Fruit fly (Drosophila melanogaster): ENCODE data around the gene CG3558.
A peak's percentile ranks its signal among the peaks of the same experiment; 100 is the strongest.

The CG3558 gene

DNA sequence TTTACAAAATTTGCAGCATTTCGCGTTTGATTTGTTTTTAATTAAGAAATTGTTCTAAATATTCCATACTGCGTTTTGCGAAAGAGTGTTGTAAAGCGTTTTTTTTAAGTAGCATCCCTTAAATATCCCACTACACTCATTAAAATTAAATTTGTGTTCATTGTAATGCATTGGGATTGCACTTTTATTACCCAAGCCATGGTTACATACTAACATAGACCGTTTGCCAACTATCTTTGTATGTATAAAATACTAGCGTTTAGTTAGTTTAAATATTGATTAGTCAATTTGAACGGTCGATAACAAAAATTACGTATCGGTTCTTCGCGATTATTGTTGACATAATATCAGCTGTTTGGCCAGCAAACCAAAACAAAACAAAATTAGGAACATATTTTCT, 47.1 kb downstream of the CG3558 start, which contains the start of the genes cnir and CG17221 (continued):
- peak; percentile 38 for TF ChIP-seq CG11398 (GFP tag; optimal IDR thresholded peaks at IDR 0.05)
- no peak for TF ChIP-seq CG14050 (GFP tag; IDR thresholded peaks at IDR 0.05)
- TF ChIP-seq Aef1 (GFP tag; IDR thresholded peaks at IDR 0.05) = peak; percentile 43; the same call in 2 of the 3 replicates
- TF ChIP-seq CG12236 (GFP tag; optimal IDR thresholded peaks at IDR 0.05) = peak; percentile 55
- TF ChIP-seq bcd (GFP tag; optimal IDR thresholded peaks at IDR 0.05) = peak; percentile 51
- peak; percentile 64 for TF ChIP-seq Abd-B (GFP tag; optimal IDR thresholded peaks at IDR 0.05)
- TF ChIP-seq CG4854 (GFP tag; optimal IDR thresholded peaks at IDR 0.05) = peak; percentile 68
- TF ChIP-seq CG31365 (tag; optimal IDR thresholded peaks at IDR 0.05) = peak; percentile 22
- no peak for TF ChIP-seq CG3065 (GFP tag; optimal IDR thresholded peaks at IDR 0.05)
- TF ChIP-seq sd (tag; optimal IDR thresholded peaks at IDR 0.05) = peak; percentile 23
- peak; percentile 39 for TF ChIP-seq en (GFP tag; optimal IDR thresholded peaks at IDR 0.05)
- no peak for TF ChIP-seq ci (GFP tag; IDR thresholded peaks at IDR 0.05)
- TF ChIP-seq CG13775 (GFP tag; optimal IDR thresholded peaks at IDR 0.05) = peak; percentile 58
- TF ChIP-seq pros (GFP tag; optimal IDR thresholded peaks at IDR 0.05) = no peak
- TF ChIP-seq Scr (GFP tag; IDR thresholded peaks at IDR 0.05; ENCODE audit: partially characterized antibody) = peak; percentile 54
- TF ChIP-seq YL-1 (GFP tag; optimal IDR thresholded peaks at IDR 0.05) = peak; percentile 77
- peak; percentile 34 for TF ChIP-seq CrebB (tag; optimal IDR thresholded peaks at IDR 0.05)
- TF ChIP-seq CG9817 (tag; optimal IDR thresholded peaks at IDR 0.05) = peak; percentile 72
- TF ChIP-seq fd96Cb (tag; optimal IDR thresholded peaks at IDR 0.05) = peak; percentile 42
- peak; percentile 51 for TF ChIP-seq repo (GFP tag; optimal IDR thresholded peaks at IDR 0.05)
- TF ChIP-seq CG11504 (tag; optimal IDR thresholded peaks at IDR 0.05) = peak; percentile 68
- no peak for TF ChIP-seq CG16813 (GFP tag; IDR thresholded peaks at IDR 0.05; ENCODE audit: partially characterized antibody)
- TF ChIP-seq Dbx (GFP tag; IDR thresholded peaks at IDR 0.05) = 0 out of 3 replicates have a peak, but pooled peaks have one; percentile 32
- peak; percentile 69 for TF ChIP-seq pum (GFP tag; optimal IDR thresholded peaks at IDR 0.05)
- TF ChIP-seq CG17829 (tag; optimal IDR thresholded peaks at IDR 0.05) = peak; percentile 68
- TF ChIP-seq kah (GFP tag; optimal IDR thresholded peaks at IDR 0.05) = no peak
- TF ChIP-seq Hr51 (GFP tag; optimal IDR thresholded peaks at IDR 0.05) = peak; percentile 60 to 66
- TF ChIP-seq CG8478 (optimal IDR thresholded peaks at IDR 0.05) = no peak
- TF ChIP-seq CG8765 (GFP tag; IDR thresholded peaks at IDR 0.05) = no peak
- TF ChIP-seq lilli (GFP tag; optimal IDR thresholded peaks at IDR 0.05) = peak; percentile 87
- peak; percentile 61 for TF ChIP-seq CG18011 (GFP tag; optimal IDR thresholded peaks at IDR 0.05)
- TF ChIP-seq mam (GFP tag; optimal IDR thresholded peaks at IDR 0.05) = peak; percentile 77
- TF ChIP-seq dm (GFP tag; optimal IDR thresholded peaks at IDR 0.05) = peak; percentile 43
- no peak; the same call in 2 of the 3 replicates for TF ChIP-seq HLH4C (GFP tag; IDR thresholded peaks at IDR 0.05; ENCODE audit: partially characterized antibody)
- peak; percentile 30 for TF ChIP-seq cato (GFP tag; optimal IDR thresholded peaks at IDR 0.05; ENCODE audit: borderline replicate concordance)
- no peak for TF ChIP-seq sim (GFP tag; IDR thresholded peaks at IDR 0.05)
- TF ChIP-seq CG7963 (GFP tag; IDR thresholded peaks at IDR 0.05; ENCODE audit: partially characterized antibody) = no peak
- TF ChIP-seq btn (GFP tag; optimal IDR thresholded peaks at IDR 0.05) = peak; percentile 38
- no peak for TF ChIP-seq Neu2 (GFP tag; optimal IDR thresholded peaks at IDR 0.05; ENCODE audit: borderline replicate concordance)
- TF ChIP-seq Chrac-16 (GFP tag; optimal IDR thresholded peaks at IDR 0.05) = peak; percentile 63
- peak; percentile 66 for TF ChIP-seq her (GFP tag; optimal IDR thresholded peaks at IDR 0.05)
- TF ChIP-seq Ets97D (GFP tag; optimal IDR thresholded peaks at IDR 0.05) = peak; percentile 75
- no peak for TF ChIP-seq br (optimal IDR thresholded peaks at IDR 0.05)
- no peak for TF ChIP-seq CG32772 (GFP tag; IDR thresholded peaks at IDR 0.05)
- TF ChIP-seq HmgZ (tag; optimal IDR thresholded peaks at IDR 0.05) = peak; percentile 71
- TF ChIP-seq gce (GFP tag; IDR thresholded peaks at IDR 0.05) = no peak
- no peak for TF ChIP-seq CG7357 (GFP tag; IDR thresholded peaks at IDR 0.05)
- no peak for TF ChIP-seq CG32767 (GFP tag; IDR thresholded peaks at IDR 0.05)
- peak; percentile 76 for TF ChIP-seq HLH54F (GFP tag; optimal IDR thresholded peaks at IDR 0.05)
- peak; percentile 71 for TF ChIP-seq CG2678 (tag; optimal IDR thresholded peaks at IDR 0.05)
- TF ChIP-seq CG17186 (GFP tag; optimal IDR thresholded peaks at IDR 0.05) = peak; percentile 53
